Fruit fly (Drosophila melanogaster): ENCODE results near the gene Syx13.
A peak's percentile ranks its signal among the peaks of the same experiment; 100 is the strongest.

The Syx13 gene

dm6 chr3L:13044335-13044814 is at the start of gene Syx13:
Syx13 (plus strand) TSS chr3L:13044434.
- TF ChIP-seq noc (tag; optimal IDR thresholded peaks at IDR 0.05), result peak; percentile 59

DNA sequence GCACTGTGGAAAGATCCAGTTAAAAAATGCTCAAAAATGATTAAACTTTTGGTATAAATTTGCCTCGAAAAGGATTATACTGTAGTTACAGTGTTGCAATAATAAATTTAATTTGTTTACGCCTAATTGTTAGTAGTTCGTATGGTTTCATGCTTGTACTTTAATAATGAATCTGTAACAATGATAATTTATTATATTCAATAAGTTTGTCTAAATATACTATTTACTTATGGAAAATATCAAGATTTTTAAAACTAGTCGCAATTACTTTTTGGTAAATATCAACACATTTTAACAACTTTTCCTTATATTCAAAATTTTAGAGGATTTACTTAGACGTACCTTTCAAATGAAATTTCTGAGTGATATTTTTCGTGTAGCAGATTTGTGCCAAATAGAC is 49.4 kb upstream of the Syx13 start, which contains the start of gene CG11262:
Gene CG11262 (plus strand): TSS at position 301 of the 400 bp plus-strand sequence.
- no peak for TF ChIP-seq noc (tag; optimal IDR thresholded peaks at IDR 0.05)

DNA sequence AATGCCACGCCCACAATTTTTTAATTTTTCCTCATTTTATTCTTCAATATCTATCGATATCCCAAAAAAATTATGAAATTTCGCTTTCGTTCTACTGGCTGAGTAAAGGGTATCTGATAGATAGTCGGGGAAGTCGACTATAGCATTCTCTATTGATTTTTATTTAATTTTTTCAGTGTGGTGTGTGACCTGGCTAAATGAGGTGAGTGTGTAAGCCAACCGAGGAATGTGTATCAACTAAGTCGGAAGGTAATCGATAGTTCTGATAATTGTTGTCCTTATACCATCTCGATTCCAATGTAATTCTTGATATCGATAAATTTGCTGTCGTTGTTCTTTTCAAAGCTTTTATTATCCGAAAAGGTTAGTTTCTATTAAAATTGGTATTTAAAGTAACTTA is 37.7 kb upstream of the Syx13 start, which contains the start of gene CG11263:
Gene CG11263 (plus strand): TSS at position 328 of the 400 bp plus-strand sequence.
- TF ChIP-seq noc (tag; optimal IDR thresholded peaks at IDR 0.05), result no peak

- no peak for TF ChIP-seq noc (tag; optimal IDR thresholded peaks at IDR 0.05)
Measured at dm6 chr3L:13007946-13008462, 36.2 kb upstream of the Syx13 start.

dm6 chr3L:13011511-13011910 is 32.7 kb upstream of the Syx13 start, which contains the start of gene Cul6:
Cul6 (minus strand) TSS chr3L:13011685.
- no peak for TF ChIP-seq noc (tag; optimal IDR thresholded peaks at IDR 0.05)

dm6 chr3L:13014693-13015092 is 29.5 kb upstream of the Syx13 start:
- no peak for TF ChIP-seq noc (tag; optimal IDR thresholded peaks at IDR 0.05)

dm6 chr3L:13015195-13015822 is 28.9 kb upstream of the Syx13 start, which contains the start of gene MICAL-like:
MICAL-like (minus strand) TSS chr3L:13015332.
- no peak for TF ChIP-seq noc (tag; optimal IDR thresholded peaks at IDR 0.05)

- TF ChIP-seq noc (tag; optimal IDR thresholded peaks at IDR 0.05), result peak; percentile 42
Measured at dm6 chr3L:13015823-13016465, 28.3 kb upstream of the Syx13 start, which contains the start of gene CG11267. CG11267 (plus strand) TSS chr3L:13016050.

dm6 chr3L:13017803-13018324 is 26.4 kb upstream of the Syx13 start, which contains the start of the genes mRpL20 and Icmt:
mRpL20 (minus strand) TSS chr3L:13017867.
Icmt (plus strand) TSS chr3L:13018266.
- TF ChIP-seq noc (tag; optimal IDR thresholded peaks at IDR 0.05), result peak; percentile 92

- TF ChIP-seq noc (tag; optimal IDR thresholded peaks at IDR 0.05), result peak; percentile 62
Measured at dm6 chr3L:13019249-13019956, 24.8 kb upstream of the Syx13 start.

- TF ChIP-seq noc (tag; optimal IDR thresholded peaks at IDR 0.05), result peak; percentile 77
Measured at dm6 chr3L:13021727-13022126, 22.5 kb upstream of the Syx13 start.

DNA sequence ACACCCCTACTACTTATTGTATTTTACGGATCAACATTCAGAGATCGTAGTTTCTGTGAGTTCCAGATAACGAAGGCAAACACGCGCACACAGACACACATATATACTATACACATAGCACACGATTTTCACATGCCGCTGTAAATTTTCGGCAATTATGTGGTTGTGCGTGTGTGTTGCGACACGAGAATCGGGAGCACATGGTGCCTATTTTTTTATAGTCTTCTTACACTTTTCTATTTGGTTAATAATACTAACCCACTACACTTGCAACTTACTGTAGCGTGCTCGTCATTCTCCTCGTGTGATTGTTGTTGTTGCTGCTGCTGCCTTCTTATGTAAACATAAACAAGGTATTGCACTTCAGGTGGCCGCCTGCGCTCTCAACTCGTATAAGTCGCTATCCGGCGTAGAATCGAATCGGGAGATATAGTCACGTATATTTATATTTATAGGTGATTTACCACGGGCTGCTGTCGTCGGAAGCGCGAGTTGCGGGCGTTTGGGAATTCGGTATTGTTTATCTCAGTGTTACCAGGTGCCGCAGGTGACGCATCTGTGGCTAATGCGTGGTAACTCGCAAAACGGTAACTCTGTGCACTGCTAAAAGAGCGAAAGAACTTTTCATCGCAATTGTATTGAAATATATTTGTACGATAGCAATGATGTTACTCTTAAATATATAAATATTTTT is 21.9 kb upstream of the Syx13 start, which contains the start of gene Adk2:
Gene Adk2 (minus strand): TSS at position 529 of the 694 bp plus-strand sequence.
- peak; percentile 16 for TF ChIP-seq noc (tag; optimal IDR thresholded peaks at IDR 0.05)

DNA sequence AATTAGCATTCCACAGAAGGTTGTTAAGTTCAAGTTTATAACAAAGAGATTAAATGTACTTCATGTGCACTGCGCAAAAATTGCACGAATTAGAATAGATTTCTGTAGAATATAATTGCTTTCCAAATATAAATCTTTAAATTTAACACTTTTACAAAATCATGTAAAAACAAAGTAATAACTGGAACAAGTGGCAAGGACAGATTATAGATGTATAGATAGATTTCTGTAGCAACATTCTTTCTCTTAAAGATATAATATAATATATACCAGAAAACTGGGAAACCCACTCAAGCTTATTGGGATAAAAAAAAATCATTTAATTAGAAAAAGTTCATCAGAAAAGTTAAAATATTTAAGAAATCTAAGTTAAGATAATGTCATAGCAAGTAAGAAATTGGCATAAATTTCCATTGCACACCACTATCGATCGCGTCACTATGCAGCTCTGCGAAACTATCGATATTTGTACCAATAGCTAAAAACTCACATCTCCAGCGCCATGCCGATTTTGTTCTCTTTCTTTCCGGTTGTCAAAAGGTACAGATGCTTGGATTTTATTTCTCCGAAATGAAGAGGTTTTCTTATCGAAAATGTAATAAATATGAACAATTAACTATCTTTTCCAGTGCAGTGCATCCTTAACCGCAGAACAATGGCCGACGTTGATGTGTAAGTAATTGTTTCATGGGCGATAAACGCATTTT is 21.2 kb upstream of the Syx13 start, which contains the start of gene RpS12:
Gene RpS12 (plus strand): TSS at position 499 of the 707 bp plus-strand sequence.
- TF ChIP-seq noc (tag; optimal IDR thresholded peaks at IDR 0.05), result peak; percentile 36

DNA sequence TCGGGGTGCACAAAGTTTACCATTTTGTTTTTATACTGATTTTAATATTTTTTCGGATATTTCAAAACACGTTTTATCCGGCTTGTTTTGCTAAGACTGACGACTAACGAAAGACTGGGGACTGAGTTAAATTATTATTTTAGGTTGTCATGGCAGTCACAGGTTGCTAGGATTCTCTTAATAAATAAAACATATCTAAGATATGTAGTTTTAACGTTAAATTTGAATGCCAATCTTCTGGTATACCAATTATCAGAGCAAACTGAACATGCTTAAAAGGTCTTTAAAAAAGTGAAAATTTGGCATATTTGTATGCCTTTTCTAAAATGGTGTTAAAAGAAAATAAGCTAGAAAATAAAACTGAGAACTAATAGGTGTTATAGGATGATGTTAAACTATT is 17.9 kb upstream of the Syx13 start, which contains the start of gene Zmynd10:
Gene Zmynd10 (minus strand): TSS at position 101 of the 400 bp plus-strand sequence.
- TF ChIP-seq noc (tag; optimal IDR thresholded peaks at IDR 0.05), result no peak
